Worm (Caenorhabditis elegans): ENCODE measurements around the gene rpl-32.

The rpl-32 gene

ce11 chrII:9102623-9103022 is 45.7 kb upstream of the rpl-32 start (continued):
- peak; percentile 87 for TF ChIP-seq egl-18 (GFP tag; IDR thresholded peaks at IDR 0.05)
- 0 out of 2 replicates have a peak, but pooled peaks have one; percentile 52 for TF ChIP-seq bed-1 (GFP tag; IDR thresholded peaks at IDR 0.05)

ce11 chrII:9100798-9101197 is 43.9 kb upstream of the rpl-32 start, which contains the start of gene T24H10.5:
Gene T24H10.5 (plus strand): TSS chrII:9101098.
- TF ChIP-seq madf-6 (GFP tag; IDR thresholded peaks at IDR 0.05) (peak; percentile 34; the same call in 1 of the 2 replicates), F23B12.7 (tag; optimal IDR thresholded peaks at IDR 0.05; ENCODE audit: insufficient read depth) (no peak)

ce11 chrII:9099017-9099416 is 42.1 kb upstream of the rpl-32 start, which contains the start of gene T24H10.1:
Gene T24H10.1 (plus strand): TSS chrII:9099371.
- no peak for TF ChIP-seq lir-1 (GFP tag; conservative IDR thresholded peaks at IDR 0.05)
- peak; percentile 46 for TF ChIP-seq hmg-1.2 (GFP tag; IDR thresholded peaks at IDR 0.05)
- TF ChIP-seq hsf-1 (GFP tag; IDR thresholded peaks at IDR 0.05) = no peak
- no peak for TF ChIP-seq gei-17 (GFP tag; optimal IDR thresholded peaks at IDR 0.05)
- peak; percentile 19 for TF ChIP-seq tlf-1 (GFP tag; optimal IDR thresholded peaks at IDR 0.05)
- peak; percentile 68 for TF ChIP-seq F33H1.4 (GFP tag; IDR thresholded peaks at IDR 0.05)
- 0 out of 2 replicates have a peak, but pooled peaks have one; percentile 16 for TF ChIP-seq madf-8 (GFP tag; conservative IDR thresholded peaks at IDR 0.05)
- no peak for TF ChIP-seq Y53F4B.3 (GFP tag; IDR thresholded peaks at IDR 0.05)
- no peak for TF ChIP-seq ets-4 (GFP tag; optimal IDR thresholded peaks at IDR 0.05)
- TF ChIP-seq mcd-1 (GFP tag; IDR thresholded peaks at IDR 0.05) = peak; percentile 84
- TF ChIP-seq nhr-120 (GFP tag; IDR thresholded peaks at IDR 0.05) = no peak
- TF ChIP-seq ceh-58 (GFP tag; IDR thresholded peaks at IDR 0.05) = no peak
- no peak for TF ChIP-seq egl-44 (GFP tag; IDR thresholded peaks at IDR 0.05)
- TF ChIP-seq lin-35 (GFP tag; optimal IDR thresholded peaks at IDR 0.05) = peak in 1 of 3 experiments; percentile 67
- TF ChIP-seq pha-4 (tag; optimal IDR thresholded peaks at IDR 0.05) = no peak
- no peak for TF ChIP-seq ceh-79 (tag; optimal IDR thresholded peaks at IDR 0.05)
- no peak for TF ChIP-seq sea-2 (GFP tag; IDR thresholded peaks at IDR 0.05)
- peak; percentile 78 for TF ChIP-seq dox-1 (GFP tag; IDR thresholded peaks at IDR 0.05)
- no peak for TF ChIP-seq die-1 (tag; optimal IDR thresholded peaks at IDR 0.05)
- no peak for TF ChIP-seq unc-130 (GFP tag; optimal IDR thresholded peaks at IDR 0.05)
- TF ChIP-seq nfyb-1 (GFP tag; IDR thresholded peaks at IDR 0.05) = peak; percentile 64; the same call in 1 of the 2 replicates
- TF ChIP-seq nhr-80 (tag; optimal IDR thresholded peaks at IDR 0.05) = peak; percentile 26
- TF ChIP-seq pbrm-1 (GFP tag; IDR thresholded peaks at IDR 0.05) = peak; percentile 73
- TF ChIP-seq aptf-2 (GFP tag; conservative IDR thresholded peaks at IDR 0.05) = no peak
- TF ChIP-seq ccch-3 (GFP tag; optimal IDR thresholded peaks at IDR 0.05) = no peak
- no peak for TF ChIP-seq Y79H2A.3 (GFP tag; conservative IDR thresholded peaks at IDR 0.05)
- TF ChIP-seq xnd-1 (tag; optimal IDR thresholded peaks at IDR 0.05) = peak; percentile 41
- TF ChIP-seq F22D6.2 (tag; optimal IDR thresholded peaks at IDR 0.05) = no peak
- TF ChIP-seq sdz-38 (tag; optimal IDR thresholded peaks at IDR 0.05) = no peak
- TF ChIP-seq hlh-26 (GFP tag; conservative IDR thresholded peaks at IDR 0.05) = no peak
- peak; percentile 61 for TF ChIP-seq D2030.7 (GFP tag; IDR thresholded peaks at IDR 0.05)
- TF ChIP-seq ztf-28 (GFP tag; IDR thresholded peaks at IDR 0.05) = no peak
- no peak for TF ChIP-seq ztf-3 (GFP tag; optimal IDR thresholded peaks at IDR 0.05)
- 0 out of 2 replicates have a peak, but pooled peaks have one; percentile 39 for TF ChIP-seq madf-3 (GFP tag; IDR thresholded peaks at IDR 0.05)
- TF ChIP-seq ztf-22 (GFP tag; optimal IDR thresholded peaks at IDR 0.05) = no peak
- no peak for TF ChIP-seq atf-7 (tag; optimal IDR thresholded peaks at IDR 0.05)
- TF ChIP-seq lin-40 (tag; optimal IDR thresholded peaks at IDR 0.05) = peak; percentile 78
- TF ChIP-seq rcor-1 (GFP tag; IDR thresholded peaks at IDR 0.05) = peak; percentile 21; the same call in 1 of the 2 replicates
- TF ChIP-seq T26A5.8 (tag; optimal IDR thresholded peaks at IDR 0.05) = no peak
- TF ChIP-seq B0336.3 (GFP tag; IDR thresholded peaks at IDR 0.05) = peak; percentile 77
- TF ChIP-seq ceh-27 (GFP tag; optimal IDR thresholded peaks at IDR 0.05) = peak; percentile 17
- TF ChIP-seq bed-1 (GFP tag; IDR thresholded peaks at IDR 0.05) = no peak
- TF ChIP-seq F55B11.4 (tag; optimal IDR thresholded peaks at IDR 0.05; ENCODE audit: borderline replicate concordance, insufficient read depth) = no peak
